Fruit fly (Drosophila melanogaster) Kc167 (cell line): ENCODE measurements around the gene CG31915.

ENCODE experiments used
- Myc ChIP-seq: fragments of >200 bp; optimal IDR thresholded peaks from 2 replicates; lab custom pipeline; 2017; ENCODE audit warnings: missing external identifiers
- Sin3A ChIP-seq: fragments of >200 bp; optimal IDR thresholded peaks from 2 replicates; lab custom pipeline; 2018; ENCODE audit warnings: missing external identifiers
- h ChIP-seq: fragments of >200 bp; optimal IDR thresholded peaks from 3 replicates; lab custom pipeline; 2018; ENCODE audit warnings: missing external identifiers
- insv ChIP-seq: fragments of >200 bp; optimal IDR thresholded peaks from 3 replicates; lab custom pipeline; 2018; ENCODE audit warnings: missing external identifiers
- psq ChIP-seq: fragments of >200 bp; optimal IDR thresholded peaks from 2 replicates; lab custom pipeline; 2017; ENCODE audit warnings: missing external identifiers
- ttk ChIP-seq: sonication (Bioruptor generic); optimal IDR thresholded peaks from 2 replicates; lab custom pipeline; 2017; ENCODE audit warnings: missing external identifiers

CG31915 gene

dm6 chr2L:5499458-5499857 lies 28.5 kb upstream of the CG31915 start:
- TF ChIP-seq h (lab: Kevin White, UChicago) (no peak), insv (lab: Kevin White, UChicago) (no peak), Myc (lab: Kevin White, UChicago) (no peak), psq (no peak), Sin3A (no peak), ttk (no peak)

DNA sequence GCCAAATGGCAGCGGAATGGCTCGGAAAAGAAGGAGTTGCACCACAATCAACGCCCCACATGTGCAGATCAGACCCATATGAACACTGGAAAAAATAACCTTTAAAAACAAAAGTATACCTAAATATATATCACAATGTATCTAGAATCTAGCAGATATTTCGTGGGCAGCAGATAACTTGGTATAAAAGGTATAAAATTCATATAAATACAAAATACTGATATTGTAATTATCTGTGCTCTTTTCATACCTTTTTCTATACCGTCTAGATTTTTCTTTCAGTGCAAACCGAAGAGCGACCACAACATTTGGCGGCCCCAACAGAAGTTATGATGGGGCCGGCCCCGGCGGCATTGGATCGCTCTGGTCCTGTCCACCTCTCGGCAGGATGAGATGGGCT lies 26.6 kb upstream of the CG31915 start:
- TF ChIP-seq psq (no peak), insv (lab: Kevin White, UChicago) (no peak), Myc (lab: Kevin White, UChicago) (no peak), Sin3A (no peak), h (lab: Kevin White, UChicago) (no peak), ttk (no peak)

DNA sequence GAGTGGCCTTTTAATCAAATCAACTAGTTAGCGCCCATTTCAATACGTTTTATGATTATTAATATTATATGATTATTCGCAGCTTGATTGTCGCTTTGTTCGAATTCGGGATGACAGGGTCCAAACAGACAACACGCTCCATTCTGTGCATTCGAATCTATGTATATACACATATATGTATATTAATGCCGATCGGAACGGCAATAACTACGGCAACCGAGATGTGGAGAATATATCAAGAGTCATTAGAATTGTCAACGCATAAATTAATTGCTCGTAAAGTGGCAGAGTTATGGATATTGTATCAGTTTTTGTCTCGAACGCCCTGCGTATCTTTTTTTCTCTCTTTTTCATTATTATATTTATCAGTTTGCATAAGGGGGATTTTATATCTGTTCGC lies 25.1 kb upstream of the CG31915 start:
- TF ChIP-seq ttk (no peak), h (lab: Kevin White, UChicago) (no peak), insv (lab: Kevin White, UChicago) (no peak), Sin3A (no peak), psq (no peak), Myc (lab: Kevin White, UChicago) (no peak)

dm6 chr2L:5505130-5505529 lies 22.8 kb upstream of the CG31915 start:
- TF ChIP-seq insv (lab: Kevin White, UChicago) (no peak), Sin3A (no peak), psq (no peak), Myc (lab: Kevin White, UChicago) (no peak), h (lab: Kevin White, UChicago) (no peak), ttk (no peak)

- TF ChIP-seq Myc (lab: Kevin White, UChicago), result no peak
- TF ChIP-seq insv (lab: Kevin White, UChicago), result no peak
- TF ChIP-seq h (lab: Kevin White, UChicago), result no peak
- no peak for TF ChIP-seq psq
- no peak for TF ChIP-seq Sin3A
Measured at dm6 chr2L:5507082-5507481, 20.8 kb upstream of the CG31915 start.

DNA sequence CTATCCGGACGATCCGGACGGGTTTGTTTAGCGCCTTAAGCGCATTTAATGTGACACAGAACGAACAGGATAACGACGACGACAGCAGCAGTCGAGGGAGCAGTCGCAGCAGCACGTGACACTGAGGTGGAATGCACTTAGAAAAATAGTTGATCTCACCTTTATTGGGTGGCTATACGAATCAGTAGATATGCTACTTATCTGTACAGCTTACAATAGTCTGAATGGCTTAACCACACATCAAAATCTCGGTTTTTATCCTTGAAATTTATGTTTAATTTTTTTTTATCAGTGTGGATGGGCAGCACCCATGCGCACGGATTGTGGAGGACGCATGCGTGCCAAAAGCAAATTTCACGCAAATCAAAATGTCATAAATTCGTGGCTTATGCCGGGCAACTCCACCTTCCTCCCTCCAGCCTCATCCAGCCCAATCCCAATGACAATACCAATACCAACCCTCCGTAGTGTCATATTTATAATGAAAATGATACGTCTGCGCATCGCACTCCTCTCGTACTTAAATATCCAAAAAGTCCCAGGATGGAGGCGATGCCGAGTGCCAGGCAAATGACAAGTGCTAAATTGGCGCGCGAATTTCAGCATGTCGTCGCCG lies 20.0 kb upstream of the CG31915 start:
- no peak for TF ChIP-seq Myc (lab: Kevin White, UChicago)
- TF ChIP-seq h (lab: Kevin White, UChicago), result no peak
- no peak for TF ChIP-seq ttk
- TF ChIP-seq insv (lab: Kevin White, UChicago), result no peak
- no peak for TF ChIP-seq Sin3A
- TF ChIP-seq psq, result no peak

- TF ChIP-seq Sin3A, result no peak
- TF ChIP-seq Myc (lab: Kevin White, UChicago), result no peak
Measured at dm6 chr2L:5514946-5515345, 13.0 kb upstream of the CG31915 start.

DNA sequence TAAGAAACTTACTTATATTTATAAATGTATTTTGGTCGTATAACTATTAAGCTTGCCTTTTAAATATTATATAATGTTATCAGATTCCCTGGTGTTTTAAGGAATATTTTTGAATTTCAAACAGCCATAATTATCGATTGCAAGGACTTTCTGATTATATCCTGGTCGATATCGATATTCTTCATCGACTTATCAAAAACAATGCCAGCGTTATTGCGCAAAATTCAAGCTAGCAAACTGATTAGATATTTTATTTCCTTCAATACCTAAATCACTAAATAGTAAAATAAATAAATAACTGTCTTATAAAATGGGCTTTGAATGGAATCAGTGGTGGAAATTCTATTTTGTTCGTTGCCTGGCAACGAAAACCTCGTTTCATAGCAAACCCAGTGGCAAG lies 10.5 kb upstream of the CG31915 start, which contains the start of gene CG14020:
TSS of gene CG14020 (plus strand) at position 345 of the 400 bp plus-strand sequence.
- TF ChIP-seq h (lab: Kevin White, UChicago), result no peak
- TF ChIP-seq Sin3A, result no peak
- TF ChIP-seq ttk, result no peak
- TF ChIP-seq psq, result no peak
- no peak for TF ChIP-seq insv (lab: Kevin White, UChicago)
- TF ChIP-seq Myc (lab: Kevin White, UChicago), result no peak

DNA sequence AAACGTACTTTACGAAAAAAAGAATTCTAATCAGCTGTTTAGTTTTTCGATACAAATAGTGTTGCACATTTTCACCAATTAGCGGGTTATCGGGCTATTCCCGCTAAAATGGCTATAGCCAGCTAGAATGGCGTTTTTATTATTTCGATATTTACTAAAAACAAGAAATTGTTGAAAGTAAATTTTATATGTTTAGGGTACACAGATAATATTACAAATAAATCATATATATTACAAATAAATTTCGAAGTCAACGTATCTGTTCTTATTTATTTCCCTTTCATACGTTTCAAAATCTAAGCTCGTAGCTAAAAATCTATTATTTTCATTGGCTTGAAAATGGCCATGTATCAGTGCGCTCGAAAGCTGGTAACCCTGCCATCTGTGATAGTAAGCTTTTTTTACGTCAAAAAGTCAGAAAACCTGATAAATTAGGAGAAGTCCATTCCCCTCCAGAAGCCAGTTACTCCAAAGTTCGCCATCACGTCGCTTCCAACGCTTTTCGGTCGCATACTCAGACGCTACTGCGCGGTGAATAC lies 8.0 kb upstream of the CG31915 start, which contains the start of the genes CG7382 and cl:
TSS of gene CG7382 (minus strand) at position 51 of the 539 bp plus-strand sequence.
TSS of gene cl (plus strand) at position 290 of the 539 bp plus-strand sequence.
- TF ChIP-seq ttk (no peak), h (lab: Kevin White, UChicago) (no peak)

DNA sequence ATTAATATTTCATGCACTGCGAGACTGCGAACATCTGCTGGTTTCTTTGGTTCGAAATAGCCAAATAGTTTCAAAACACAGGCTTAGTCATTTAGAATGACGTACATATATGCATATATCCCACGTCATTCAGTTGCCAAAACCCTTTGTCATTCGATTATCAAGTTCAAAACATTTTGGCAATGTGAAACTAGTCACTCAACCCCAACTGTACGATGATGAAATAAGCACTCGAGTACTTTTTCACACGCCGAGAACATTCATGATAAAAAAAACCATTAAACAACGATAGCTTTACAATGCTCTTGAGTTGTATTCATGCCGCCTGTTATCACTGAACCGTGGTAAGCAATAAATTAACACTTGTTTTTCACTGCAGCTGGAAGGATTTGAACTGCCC lies 7.2 kb upstream of the CG31915 start:
- TF ChIP-seq ttk, result no peak
- TF ChIP-seq h (lab: Kevin White, UChicago), result no peak
- TF ChIP-seq insv (lab: Kevin White, UChicago), result no peak
- TF ChIP-seq Sin3A, result no peak
- no peak for TF ChIP-seq psq
- TF ChIP-seq Myc (lab: Kevin White, UChicago), result no peak

- TF ChIP-seq Myc (lab: Kevin White, UChicago), result no peak
- TF ChIP-seq insv (lab: Kevin White, UChicago), result no peak
- TF ChIP-seq Sin3A, result no peak
- TF ChIP-seq ttk, result no peak
- no peak for TF ChIP-seq h (lab: Kevin White, UChicago)
- no peak for TF ChIP-seq psq
Measured at dm6 chr2L:5523848-5524473, 4.0 kb upstream of the CG31915 start, which contains the start of the genes Vps52 and Elp4. Gene Vps52, minus strand, starts transcription at chr2L:5523898. Gene Elp4, plus strand, starts transcription at chr2L:5524139.

- TF ChIP-seq h (lab: Kevin White, UChicago), result no peak
- no peak for TF ChIP-seq Myc (lab: Kevin White, UChicago)
- TF ChIP-seq Sin3A, result no peak
- no peak for TF ChIP-seq psq
- TF ChIP-seq insv (lab: Kevin White, UChicago), result no peak
- no peak for TF ChIP-seq ttk
Measured at dm6 chr2L:5525723-5526122, 2.2 kb upstream of the CG31915 start, which contains the start of gene Cap-D3. Gene Cap-D3, plus strand, starts transcription at chr2L:5525905.

- TF ChIP-seq Myc (lab: Kevin White, UChicago), result no peak
- TF ChIP-seq h (lab: Kevin White, UChicago), result no peak
- no peak for TF ChIP-seq ttk
- TF ChIP-seq Sin3A, result no peak
- TF ChIP-seq psq, result no peak
- TF ChIP-seq insv (lab: Kevin White, UChicago), result no peak
Measured at dm6 chr2L:5526738-5527137, 1.2 kb upstream of the CG31915 start, which contains the start of gene Cox11. Gene Cox11, plus strand, starts transcription at chr2L:5526957.
